Worm (Caenorhabditis elegans) whole organism, L4/young adult: ENCODE measurements around the gene R07E4.5.
A peak's percentile ranks its signal among the peaks of the same experiment; 100 is the strongest.

Source experiments
- W03F9.2 ChIP-seq: fragments of 150-350 bp; optimal IDR thresholded peaks from 2 replicates; lab custom pipeline; 2014; ENCODE audit warnings: missing biosample characterization, missing genetic modification characterization
- dao-5 ChIP-seq: sonication (generic microtip); optimal IDR thresholded peaks from 2 replicates; lab custom pipeline; 2016; ENCODE audit warnings: missing genotype, missing genetic modification characterization, moderate library complexity, missing compliant biosample characterization
- him-1 ChIP-seq: sonication (generic microtip); optimal IDR thresholded peaks from 2 replicates; lab custom pipeline; 2016; ENCODE audit warnings: missing genotype, missing genetic modification reagents, missing genetic modification characterization, missing compliant biosample characterization

DNA sequence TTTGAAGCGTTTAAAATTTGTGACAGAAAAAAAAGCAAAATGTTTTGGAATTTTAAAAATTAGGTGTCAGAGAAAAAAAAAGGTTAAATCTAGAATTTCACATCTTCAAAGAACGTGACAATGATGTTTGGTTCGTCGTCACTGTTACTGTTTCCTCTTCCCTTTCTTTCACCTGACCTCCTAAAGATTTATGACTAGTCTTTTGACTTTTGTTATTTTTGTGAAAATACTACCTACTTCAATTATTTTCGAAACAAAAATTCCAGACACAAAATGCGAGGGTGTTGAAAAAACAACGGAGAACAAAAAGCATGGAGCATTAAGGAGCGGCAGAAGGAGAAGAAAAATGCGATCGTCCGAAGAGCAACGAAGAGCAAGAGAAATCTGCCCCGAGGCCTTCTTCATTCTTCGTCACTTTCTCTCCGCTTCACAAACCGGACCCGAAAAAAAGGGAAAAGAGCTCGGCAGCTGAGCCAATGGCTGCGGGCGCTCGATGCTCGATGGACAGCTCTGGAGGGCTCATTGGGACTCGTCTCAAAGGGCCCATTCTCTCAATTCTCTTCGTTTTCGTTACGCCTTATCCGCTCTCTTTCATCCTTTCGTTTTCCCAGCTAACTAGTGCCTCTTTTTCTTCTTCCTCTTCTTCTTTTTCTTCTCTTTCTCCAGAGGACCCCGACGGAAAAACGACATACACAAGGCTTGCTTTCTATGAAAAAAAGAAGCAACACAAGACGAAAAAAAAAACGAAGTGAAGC, 23.4 kb upstream of the R07E4.5 start:
- TF ChIP-seq dao-5 (tag; lab: Kevin White, UChicago) (no peak), W03F9.2 (tag; lab: Kevin White, UChicago) (no peak), him-1 (tag; lab: Kevin White, UChicago) (peak; percentile 71)
